Fruit fly (Drosophila melanogaster): ENCODE data around the gene mRpL38.

The mRpL38 gene

DNA sequence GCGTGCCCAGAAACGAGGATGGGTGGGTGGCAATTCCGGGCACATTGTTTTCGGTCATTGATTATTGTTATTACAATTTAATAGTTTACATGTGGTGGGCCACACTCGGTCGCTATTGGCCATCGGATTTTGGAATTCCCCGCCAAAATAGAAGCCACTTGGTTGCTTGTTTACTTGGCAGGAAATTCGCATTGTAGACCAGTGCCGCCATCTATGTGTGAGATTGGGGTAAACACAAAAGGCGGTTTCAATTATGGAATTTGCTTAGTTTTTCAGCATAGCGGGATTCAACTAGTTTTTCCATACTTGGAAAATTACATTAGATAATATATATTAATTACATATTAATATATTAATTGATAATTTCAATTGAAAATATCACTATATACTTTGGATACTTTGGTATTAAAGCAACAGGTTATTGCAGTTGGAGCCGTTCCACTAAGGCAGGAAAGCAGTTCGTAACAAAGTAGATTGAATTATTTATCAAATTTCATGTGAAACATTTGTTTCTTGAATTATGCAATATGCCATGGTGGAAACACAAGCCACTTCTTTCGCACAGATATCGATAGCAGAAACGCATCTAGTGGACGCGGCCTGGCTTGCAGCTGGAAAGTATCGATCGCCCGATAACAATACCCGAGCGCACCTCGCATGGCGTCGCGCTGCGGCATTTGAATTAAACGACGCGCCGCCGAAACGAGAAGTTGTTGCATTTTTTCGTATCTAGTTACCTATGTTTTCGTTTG is 21.1 kb downstream of the mRpL38 start, which contains the start of gene mud (continued):
- TF ChIP-seq BEAF-32 (GFP tag; optimal IDR thresholded peaks at IDR 0.05): peak; percentile 76
- peak; percentile 56; the same call in 2 of the 3 replicates for TF ChIP-seq CG7963 (GFP tag; IDR thresholded peaks at IDR 0.05; ENCODE audit: partially characterized antibody)
- no peak for TF ChIP-seq Hr78 (GFP tag; optimal IDR thresholded peaks at IDR 0.05)
- no peak for TF ChIP-seq trh (GFP tag; optimal IDR thresholded peaks at IDR 0.05)
- TF ChIP-seq Hey (tag; optimal IDR thresholded peaks at IDR 0.05): no peak
- no peak for TF ChIP-seq chn (GFP tag; optimal IDR thresholded peaks at IDR 0.05)
- no peak for TF ChIP-seq Oaz (GFP tag; IDR thresholded peaks at IDR 0.05)
- TF ChIP-seq Hsf (GFP tag; optimal IDR thresholded peaks at IDR 0.05): no peak
- TF ChIP-seq HLH54F (GFP tag; optimal IDR thresholded peaks at IDR 0.05): peak; percentile 8
- 0 out of 3 replicates have a peak, but pooled peaks have one; percentile 33 for TF ChIP-seq Mrtf (GFP tag; IDR thresholded peaks at IDR 0.05)
- TF ChIP-seq fu2 (GFP tag; optimal IDR thresholded peaks at IDR 0.05): no peak
- TF ChIP-seq Bgb (GFP tag; IDR thresholded peaks at IDR 0.05; ENCODE audit: partially characterized antibody): peak; percentile 84
- TF ChIP-seq mam (GFP tag; optimal IDR thresholded peaks at IDR 0.05): peak; percentile 23
- no peak for TF ChIP-seq CG10274 (GFP tag; optimal IDR thresholded peaks at IDR 0.05)
- no peak for TF ChIP-seq btn (GFP tag; optimal IDR thresholded peaks at IDR 0.05)
- peak; percentile 46 for TF ChIP-seq CG10267 (tag; optimal IDR thresholded peaks at IDR 0.05)
- TF ChIP-seq bab2 (GFP tag; optimal IDR thresholded peaks at IDR 0.05): no peak
- TF ChIP-seq ac (GFP tag; optimal IDR thresholded peaks at IDR 0.05): no peak
- peak in 1 of 2 experiments; percentile 98 for TF ChIP-seq Pdp1 (GFP tag; optimal IDR thresholded peaks at IDR 0.05)
- 0 out of 3 replicates have a peak, but pooled peaks have one; percentile 48 for TF ChIP-seq CG34224 (GFP tag; IDR thresholded peaks at IDR 0.05; ENCODE audit: partially characterized antibody)
- peak; percentile 7; the same call in 1 of the 2 replicates for TF ChIP-seq ranshi (GFP tag; IDR thresholded peaks at IDR 0.05)
- no peak for TF ChIP-seq CG32772 (GFP tag; IDR thresholded peaks at IDR 0.05)
- no peak for TF ChIP-seq CG3065 (GFP tag; optimal IDR thresholded peaks at IDR 0.05)
- TF ChIP-seq ase (GFP tag; IDR thresholded peaks at IDR 0.05): peak; percentile 47; the same call in 1 of the 3 replicates
- no peak for TF ChIP-seq CG6765 (GFP tag; optimal IDR thresholded peaks at IDR 0.05)
- TF ChIP-seq fd96Cb (tag; optimal IDR thresholded peaks at IDR 0.05): no peak
- no peak for TF ChIP-seq D (optimal IDR thresholded peaks at IDR 0.05)
- TF ChIP-seq D (GFP tag; optimal IDR thresholded peaks at IDR 0.05): peak; percentile 5
- TF ChIP-seq CG17612 (GFP tag; IDR thresholded peaks at IDR 0.05): no peak
- TF ChIP-seq CG9437 (GFP tag; optimal IDR thresholded peaks at IDR 0.05): peak; percentile 20
- TF ChIP-seq HHEX (GFP tag; optimal IDR thresholded peaks at IDR 0.05): no peak
- TF ChIP-seq gt (GFP tag; IDR thresholded peaks at IDR 0.05): peak; percentile 56
- no peak for TF ChIP-seq ems (GFP tag; optimal IDR thresholded peaks at IDR 0.05)
- TF ChIP-seq BtbVII (GFP tag; optimal IDR thresholded peaks at IDR 0.05): no peak
- TF ChIP-seq CG6791 (GFP tag; IDR thresholded peaks at IDR 0.05; ENCODE audit: partially characterized antibody): peak; percentile 78
- 0 out of 3 replicates have a peak, but pooled peaks have one; percentile 9 for TF ChIP-seq zfh1 (GFP tag; IDR thresholded peaks at IDR 0.05)
- TF ChIP-seq Side (GFP tag; optimal IDR thresholded peaks at IDR 0.05): no peak
- no peak for TF ChIP-seq E2f1 (GFP tag; IDR thresholded peaks at IDR 0.05)
- TF ChIP-seq CG4282 (GFP tag; optimal IDR thresholded peaks at IDR 0.05): no peak
- TF ChIP-seq CG7786 (GFP tag; optimal IDR thresholded peaks at IDR 0.05): no peak
- TF ChIP-seq knrl (GFP tag; IDR thresholded peaks at IDR 0.05; ENCODE audit: partially characterized antibody): peak; percentile 81
- TF ChIP-seq CG8765 (GFP tag; IDR thresholded peaks at IDR 0.05): no peak
- TF ChIP-seq CG10209 (GFP tag; optimal IDR thresholded peaks at IDR 0.05): peak; percentile 44
- TF ChIP-seq CG31224 (GFP tag; IDR thresholded peaks at IDR 0.05): no peak
- TF ChIP-seq CG14441 (GFP tag; IDR thresholded peaks at IDR 0.05): peak; percentile 50; the same call in 1 of the 2 replicates
- no peak for TF ChIP-seq nerfin-1 (tag; optimal IDR thresholded peaks at IDR 0.05)
- no peak for TF ChIP-seq CG11247 (GFP tag; IDR thresholded peaks at IDR 0.05)
- no peak for TF ChIP-seq pita (GFP tag; optimal IDR thresholded peaks at IDR 0.05)
- TF ChIP-seq Eip74EF (GFP tag; optimal IDR thresholded peaks at IDR 0.05): no peak

Data from whole organism, embryonic.